Fruit fly (Drosophila melanogaster): ENCODE results near the gene Wnk.

Wnk gene

dm6 chr3L:21536857-21537256, 17.9 kb downstream of the Wnk start, which contains the start of gene Rpn10 (continued):
- no peak for TF ChIP-seq Adf1 (GFP tag; IDR thresholded peaks at IDR 0.05)
- no peak for TF ChIP-seq CG11247 (GFP tag; IDR thresholded peaks at IDR 0.05)
- no peak for TF ChIP-seq Abd-B (GFP tag; optimal IDR thresholded peaks at IDR 0.05)
- no peak for TF ChIP-seq Mad (GFP tag; optimal IDR thresholded peaks at IDR 0.05)
- TF ChIP-seq ttk (GFP tag; IDR thresholded peaks at IDR 0.05), result no peak
- peak; percentile 17 for TF ChIP-seq maf-S (GFP tag; optimal IDR thresholded peaks at IDR 0.05)
- no peak for TF ChIP-seq CG16815 (GFP tag; optimal IDR thresholded peaks at IDR 0.05)
- no peak for TF ChIP-seq CG31224 (GFP tag; IDR thresholded peaks at IDR 0.05)
- peak; percentile 85 for TF ChIP-seq CG30020 (tag; optimal IDR thresholded peaks at IDR 0.05)
- no peak for TF ChIP-seq CG10366 (GFP tag; IDR thresholded peaks at IDR 0.05)
- TF ChIP-seq Max (GFP tag; optimal IDR thresholded peaks at IDR 0.05), result no peak
- no peak for TF ChIP-seq CG5245 (GFP tag; optimal IDR thresholded peaks at IDR 0.05)
- TF ChIP-seq Lhr (GFP tag; optimal IDR thresholded peaks at IDR 0.05), result peak; percentile 73
- no peak for TF ChIP-seq tgo (GFP tag; IDR thresholded peaks at IDR 0.05)
- peak; percentile 57 for TF ChIP-seq sug (tag; optimal IDR thresholded peaks at IDR 0.05)
- TF ChIP-seq CG9215 (GFP tag; IDR thresholded peaks at IDR 0.05), result no peak
- TF ChIP-seq gce (GFP tag; IDR thresholded peaks at IDR 0.05), result no peak; the same call in 2 of the 3 replicates
- TF ChIP-seq kah (GFP tag; optimal IDR thresholded peaks at IDR 0.05), result no peak
- TF ChIP-seq wek (GFP tag; optimal IDR thresholded peaks at IDR 0.05), result no peak
- no peak for TF ChIP-seq CG4820 (GFP tag; optimal IDR thresholded peaks at IDR 0.05)
- no peak for TF ChIP-seq CG11560 (tag; IDR thresholded peaks at IDR 0.05)
- no peak for TF ChIP-seq CG5953 (GFP tag; IDR thresholded peaks at IDR 0.05)
- no peak for TF ChIP-seq Fer2 (tag; optimal IDR thresholded peaks at IDR 0.05)
- no peak for TF ChIP-seq CG15269 (tag; optimal IDR thresholded peaks at IDR 0.05)
- no peak for TF ChIP-seq CG15073 (GFP tag; optimal IDR thresholded peaks at IDR 0.05)
- no peak for TF ChIP-seq gsb-n (tag; optimal IDR thresholded peaks at IDR 0.05)
- no peak for TF ChIP-seq hth (optimal IDR thresholded peaks at IDR 0.05)
- no peak for TF ChIP-seq Dek (tag; optimal IDR thresholded peaks at IDR 0.05)
- peak; percentile 61; the same call in 1 of the 3 replicates for TF ChIP-seq CG34422 (GFP tag; IDR thresholded peaks at IDR 0.05)
- TF ChIP-seq sob (GFP tag; IDR thresholded peaks at IDR 0.05), result peak; percentile 65; the same call in 1 of the 2 replicates
- TF ChIP-seq tll (GFP tag; optimal IDR thresholded peaks at IDR 0.05), result no peak
- no peak for TF ChIP-seq ro (GFP tag; IDR thresholded peaks at IDR 0.05)
- TF ChIP-seq seq (GFP tag; IDR thresholded peaks at IDR 0.05), result no peak
- peak; percentile 50 for TF ChIP-seq CG8290 (GFP tag; optimal IDR thresholded peaks at IDR 0.05)
- peak in 1 of 2 experiments; percentile 66 for TF ChIP-seq CG8290 (tag; optimal IDR thresholded peaks at IDR 0.05)
- peak; percentile 97 for TF ChIP-seq vnd (GFP tag; IDR thresholded peaks at IDR 0.05; ENCODE audit: partially characterized antibody)
- TF ChIP-seq CG16863 (GFP tag; optimal IDR thresholded peaks at IDR 0.05), result no peak
- no peak for TF ChIP-seq CG10321 (GFP tag; IDR thresholded peaks at IDR 0.05)
- TF ChIP-seq caup (GFP tag; optimal IDR thresholded peaks at IDR 0.05; ENCODE audit: severe bottlenecking), result no peak
- no peak for TF ChIP-seq gt (GFP tag; IDR thresholded peaks at IDR 0.05)
- no peak for TF ChIP-seq Atf6 (GFP tag; IDR thresholded peaks at IDR 0.05)
- no peak for TF ChIP-seq ssp (GFP tag; IDR thresholded peaks at IDR 0.05)
- TF ChIP-seq CG8944 (GFP tag; optimal IDR thresholded peaks at IDR 0.05), result peak; percentile 5
- no peak for TF ChIP-seq CG6654 (GFP tag; optimal IDR thresholded peaks at IDR 0.05)
- TF ChIP-seq CG31388 (GFP tag; optimal IDR thresholded peaks at IDR 0.05), result no peak
- TF ChIP-seq oc (tag; optimal IDR thresholded peaks at IDR 0.05), result no peak
- TF ChIP-seq ci (GFP tag; IDR thresholded peaks at IDR 0.05), result no peak
- TF ChIP-seq fd3F (GFP tag; optimal IDR thresholded peaks at IDR 0.05), result no peak
- TF ChIP-seq wor (GFP tag; IDR thresholded peaks at IDR 0.05), result no peak
- TF ChIP-seq Hr78 (GFP tag; optimal IDR thresholded peaks at IDR 0.05), result peak in 1 of 2 experiments; percentile 99
- TF ChIP-seq Dbx (GFP tag; IDR thresholded peaks at IDR 0.05), result peak; percentile 76
- no peak for TF ChIP-seq CG15696 (tag; optimal IDR thresholded peaks at IDR 0.05)
- TF ChIP-seq otp (GFP tag; IDR thresholded peaks at IDR 0.05), result no peak
